Worm (Caenorhabditis elegans) whole organism, L4 larva: ENCODE measurements around the gene C35B1.3.

Experiments
- F26F4.8 ChIP-seq: fragments of 200-800 bp; sonication (Bioruptor generic); conservative IDR thresholded peaks from 2 replicates; pipeline ENCODE4 v1.3.6; 2022; ENCODE audit warnings: missing genetic modification characterization, missing compliant biosample characterization
- F37D6.2 ChIP-seq: sonication (generic microtip); optimal IDR thresholded peaks from 2 replicates; lab custom pipeline; 2016; ENCODE audit warnings: mild to moderate bottlenecking, missing genetic modification characterization, missing compliant biosample characterization
- R02D3.7 ChIP-seq: fragments of 150-350 bp; sonication (generic microtip); optimal IDR thresholded peaks from 3 replicates; lab custom pipeline; 2014; ENCODE audit warnings: missing biosample characterization, missing genetic modification characterization
- T26A8.4 ChIP-seq: fragments of 200-800 bp; sonication (Bioruptor generic); IDR thresholded peaks from 2 replicates; pipeline ENCODE4 v1.3.6; 2022; ENCODE audit warnings: missing genetic modification characterization, missing compliant biosample characterization
- Y5F2A.4 ChIP-seq: fragments of 200-800 bp; sonication (Bioruptor generic); optimal IDR thresholded peaks from 2 replicates; lab custom pipeline; 2018; ENCODE audit warnings: mild to moderate bottlenecking, missing genetic modification characterization, missing compliant biosample characterization
- ZK546.5 ChIP-seq, 2 experiments: sonication (generic microtip); optimal IDR thresholded peaks; 2 replicates each; lab custom pipeline; 2017; ENCODE audit warnings: missing biosample characterization in 2 of 2, missing genetic modification characterization in 2 of 2
- aly-2 ChIP-seq: sonication (generic microtip); optimal IDR thresholded peaks from 2 replicates; lab custom pipeline; 2018; ENCODE audit warnings: missing biosample characterization, missing genetic modification characterization
- ama-1 ChIP-seq: fragments of 150-350 bp; optimal IDR thresholded peaks from 2 replicates; lab custom pipeline; 2014; ENCODE audit warnings: inconsistent platforms, mixed read lengths
- ceh-20 ChIP-seq: fragments of 200-800 bp; sonication (Bioruptor generic); IDR thresholded peaks from 2 replicates; pipeline ENCODE4 v1.3.6; 2022; ENCODE audit warnings: missing genetic modification reagents, missing genetic modification characterization, missing compliant biosample characterization
- ceh-32 ChIP-seq: sonication (generic microtip); optimal IDR thresholded peaks from 2 replicates; lab custom pipeline; 2016; ENCODE audit warnings: mild to moderate bottlenecking, missing genetic modification characterization, missing compliant biosample characterization; ENCODE audit not compliant: poor library complexity
- ceh-44 ChIP-seq: fragments of 200-800 bp; sonication (Bioruptor generic); IDR thresholded peaks from 2 replicates; pipeline ENCODE4 v1.3.6; 2022; ENCODE audit warnings: missing genetic modification reagents, missing genetic modification characterization, missing compliant biosample characterization
- ces-1 ChIP-seq: fragments of 150-350 bp; sonication (generic microtip); optimal IDR thresholded peaks from 4 replicates; lab custom pipeline; 2014; ENCODE audit warnings: missing biosample characterization, missing genetic modification reagents, missing genetic modification characterization
- daf-19 ChIP-seq: fragments of 200-800 bp; sonication (Bioruptor generic); conservative IDR thresholded peaks from 2 replicates; pipeline ENCODE4 v1.3.6; 2022; ENCODE audit warnings: missing genetic modification characterization, missing compliant biosample characterization
- dmd-6 ChIP-seq: fragments of 200-800 bp; sonication (Bioruptor generic); IDR thresholded peaks from 2 replicates; pipeline ENCODE4 v1.3.6; 2022; ENCODE audit warnings: missing genetic modification reagents, missing genetic modification characterization, missing compliant biosample characterization
- dmd-9 ChIP-seq: fragments of 200-800 bp; sonication (Bioruptor generic); IDR thresholded peaks from 2 replicates; pipeline ENCODE4 v1.3.6; 2022; ENCODE audit warnings: missing genetic modification reagents, missing genetic modification characterization, missing compliant biosample characterization
- duxl-1 ChIP-seq: sonication (generic microtip); optimal IDR thresholded peaks from 2 replicates; lab custom pipeline; 2016; ENCODE audit warnings: mild to moderate bottlenecking, missing genetic modification characterization, moderate library complexity, missing compliant biosample characterization; ENCODE audit not compliant: poor library complexity
- egl-27 ChIP-seq: sonication (generic microtip); optimal IDR thresholded peaks from 3 replicates; lab custom pipeline; 2017; ENCODE audit warnings: missing biosample characterization, missing genetic modification reagents, missing genetic modification characterization
- egl-43 ChIP-seq: fragments of 200-800 bp; sonication (Bioruptor generic); IDR thresholded peaks from 2 replicates; pipeline ENCODE4 v1.3.6; 2022; ENCODE audit warnings: missing genetic modification reagents, missing genetic modification characterization, missing compliant biosample characterization
- fkh-10 ChIP-seq: fragments of 150-350 bp; optimal IDR thresholded peaks from 2 replicates; lab custom pipeline; 2014; ENCODE audit warnings: missing biosample characterization, missing genetic modification reagents, missing genetic modification characterization
- gei-8 ChIP-seq: fragments of 200-800 bp; sonication (Bioruptor generic); optimal IDR thresholded peaks from 2 replicates; lab custom pipeline; 2018; ENCODE audit warnings: mild to moderate bottlenecking, missing genetic modification characterization, missing compliant biosample characterization
- hlh-11 ChIP-seq: fragments of 200-800 bp; sonication (Bioruptor generic); optimal IDR thresholded peaks from 2 replicates; lab custom pipeline; 2018; ENCODE audit warnings: mild to moderate bottlenecking, missing genetic modification characterization, missing compliant biosample characterization
- hmg-1.1 ChIP-seq: fragments of 200-800 bp; sonication (Bioruptor generic); IDR thresholded peaks from 2 replicates; pipeline ENCODE4 v1.3.6; 2022; ENCODE audit warnings: missing genetic modification reagents, missing genetic modification characterization, missing compliant biosample characterization
- jun-1 ChIP-seq: fragments of 150-350 bp; optimal IDR thresholded peaks from 2 replicates; lab custom pipeline; 2014; ENCODE audit warnings: missing biosample characterization, missing genetic modification reagents, missing genetic modification characterization
- lim-7 ChIP-seq: fragments of 200-800 bp; sonication (Bioruptor generic); IDR thresholded peaks from 2 replicates; pipeline ENCODE4 v1.3.6; 2022; ENCODE audit warnings: missing genetic modification characterization, missing compliant biosample characterization
- lin-1 ChIP-seq: fragments of 200-800 bp; sonication (Bioruptor generic); IDR thresholded peaks from 2 replicates; pipeline ENCODE4 v1.3.6; 2022; ENCODE audit warnings: missing genetic modification reagents, missing genetic modification characterization, missing compliant biosample characterization
- lin-15B ChIP-seq: fragments of 150-350 bp; sonication (generic microtip); optimal IDR thresholded peaks from 3 replicates; lab custom pipeline; 2014; ENCODE audit warnings: missing biosample characterization, missing genetic modification characterization
- lin-39 ChIP-seq: fragments of 150-350 bp; optimal IDR thresholded peaks from 2 replicates; lab custom pipeline; 2014; ENCODE audit warnings: missing biosample characterization, missing genetic modification reagents, missing genetic modification characterization
- lir-3 ChIP-seq: sonication (generic microtip); optimal IDR thresholded peaks from 2 replicates; lab custom pipeline; 2016; ENCODE audit warnings: mild to moderate bottlenecking, missing genetic modification characterization, missing compliant biosample characterization
- lsy-2 ChIP-seq, 2 experiments: fragments of 150-350 bp in 1 of 2; sonication (generic microtip) in 1 of 2; optimal IDR thresholded peaks; 2 replicates each; lab custom pipeline; 2014 to 2017; ENCODE audit warnings: missing biosample characterization in 2 of 2, missing genetic modification characterization in 2 of 2
- madf-5 ChIP-seq, 2 experiments: fragments of 200-800 bp; sonication (Bioruptor generic); IDR thresholded peaks; 2 replicates each; pipeline ENCODE4 v1.3.6; 2022; ENCODE audit warnings: missing compliant biosample characterization in 2 of 2, missing genetic modification characterization in 2 of 2
- madf-9 ChIP-seq: fragments of 200-800 bp; sonication (Bioruptor generic); conservative IDR thresholded peaks from 2 replicates; pipeline ENCODE4 v1.3.6; 2022; ENCODE audit warnings: missing genetic modification reagents, missing genetic modification characterization, missing compliant biosample characterization
- mdt-29 ChIP-seq: fragments of 200-800 bp; sonication (Bioruptor generic); IDR thresholded peaks from 2 replicates; pipeline ENCODE4 v1.3.6; 2022; ENCODE audit warnings: missing genetic modification reagents, missing genetic modification characterization, missing compliant biosample characterization
- mep-1 ChIP-seq: fragments of 150-350 bp; sonication (generic microtip); optimal IDR thresholded peaks from 3 replicates; lab custom pipeline; 2014; ENCODE audit warnings: missing biosample characterization, missing genetic modification characterization
- nhr-10 ChIP-seq: fragments of 150-350 bp; optimal IDR thresholded peaks from 2 replicates; lab custom pipeline; 2014; ENCODE audit warnings: missing biosample characterization, missing genetic modification characterization
- nhr-102 ChIP-seq: sonication (generic microtip); optimal IDR thresholded peaks from 2 replicates; lab custom pipeline; 2016; ENCODE audit warnings: mild to moderate bottlenecking, missing genetic modification characterization, moderate library complexity, missing compliant biosample characterization
- nhr-11 ChIP-seq: fragments of 150-350 bp; optimal IDR thresholded peaks from 2 replicates; lab custom pipeline; 2014; ENCODE audit warnings: missing biosample characterization, missing genetic modification characterization
- nhr-111 ChIP-seq: fragments of 200-800 bp; sonication (Bioruptor generic); optimal IDR thresholded peaks from 2 replicates; lab custom pipeline; 2018; ENCODE audit warnings: mild to moderate bottlenecking, missing genetic modification characterization, missing compliant biosample characterization
- nhr-237 ChIP-seq: sonication (generic microtip); optimal IDR thresholded peaks from 2 replicates; lab custom pipeline; 2017; ENCODE audit warnings: missing biosample characterization, missing genetic modification characterization
- nhr-25 ChIP-seq: sonication (generic microtip); optimal IDR thresholded peaks from 2 replicates; lab custom pipeline; 2017; ENCODE audit warnings: missing genetic modification characterization, mild to moderate bottlenecking, missing compliant biosample characterization, antibody characterized with exemption, moderate library complexity, borderline replicate concordance; ENCODE audit not compliant: insufficient read depth
- nhr-42 ChIP-seq: fragments of 200-800 bp; sonication (Bioruptor generic); IDR thresholded peaks from 2 replicates; pipeline ENCODE4 v1.3.6; 2022; ENCODE audit warnings: missing genetic modification characterization, missing compliant biosample characterization
- nhr-48 ChIP-seq: sonication (generic microtip); optimal IDR thresholded peaks from 2 replicates; lab custom pipeline; 2016; ENCODE audit warnings: mild to moderate bottlenecking, missing genetic modification characterization, missing compliant biosample characterization
- nhr-6 ChIP-seq: fragments of 150-350 bp; optimal IDR thresholded peaks from 2 replicates; lab custom pipeline; 2014; ENCODE audit warnings: missing biosample characterization, missing genetic modification characterization
- nhr-77 ChIP-seq: fragments of 150-350 bp; optimal IDR thresholded peaks from 2 replicates; lab custom pipeline; 2014; ENCODE audit warnings: missing biosample characterization, missing genetic modification characterization
- rbr-2 ChIP-seq: sonication (generic microtip); optimal IDR thresholded peaks from 2 replicates; lab custom pipeline; 2016; ENCODE audit warnings: missing genotype, missing genetic modification characterization, missing compliant biosample characterization
- saeg-2 ChIP-seq: fragments of 200-800 bp; sonication (Bioruptor generic); IDR thresholded peaks from 2 replicates; pipeline ENCODE4 v1.3.6; 2022; ENCODE audit warnings: missing genetic modification reagents, missing genetic modification characterization, missing compliant biosample characterization
- sdz-12 ChIP-seq: fragments of 200-800 bp; sonication (Bioruptor generic); optimal IDR thresholded peaks from 2 replicates; lab custom pipeline; 2018; ENCODE audit warnings: mild to moderate bottlenecking, missing genetic modification characterization, missing compliant biosample characterization
- snpc-4 ChIP-seq: fragments of 150-350 bp; optimal IDR thresholded peaks from 2 replicates; lab custom pipeline; 2014; ENCODE audit warnings: missing biosample characterization, missing genetic modification characterization
- tra-1 ChIP-seq: fragments of 200-800 bp; sonication (Bioruptor generic); IDR thresholded peaks from 2 replicates; pipeline ENCODE4 v1.3.6; 2022; ENCODE audit warnings: missing genetic modification reagents, missing genetic modification characterization, missing compliant biosample characterization
- zfp-3 ChIP-seq: fragments of 200-800 bp; sonication (Bioruptor generic); conservative IDR thresholded peaks from 2 replicates; pipeline ENCODE4 v1.3.6; 2022; ENCODE audit warnings: missing genetic modification reagents, missing genetic modification characterization, missing compliant biosample characterization
- zip-11 ChIP-seq: fragments of 200-800 bp; sonication (Bioruptor generic); IDR thresholded peaks from 2 replicates; pipeline ENCODE4 v1.3.6; 2022; ENCODE audit warnings: missing genetic modification characterization, missing compliant biosample characterization
- zip-2 ChIP-seq: fragments of 150-350 bp; optimal IDR thresholded peaks from 2 replicates; lab custom pipeline; 2014; ENCODE audit warnings: missing biosample characterization, missing genetic modification characterization
- ztf-7 ChIP-seq: fragments of 150-350 bp; optimal IDR thresholded peaks from 2 replicates; lab custom pipeline; 2014; ENCODE audit warnings: missing biosample characterization, missing genetic modification characterization

C35B1.3 gene

DNA sequence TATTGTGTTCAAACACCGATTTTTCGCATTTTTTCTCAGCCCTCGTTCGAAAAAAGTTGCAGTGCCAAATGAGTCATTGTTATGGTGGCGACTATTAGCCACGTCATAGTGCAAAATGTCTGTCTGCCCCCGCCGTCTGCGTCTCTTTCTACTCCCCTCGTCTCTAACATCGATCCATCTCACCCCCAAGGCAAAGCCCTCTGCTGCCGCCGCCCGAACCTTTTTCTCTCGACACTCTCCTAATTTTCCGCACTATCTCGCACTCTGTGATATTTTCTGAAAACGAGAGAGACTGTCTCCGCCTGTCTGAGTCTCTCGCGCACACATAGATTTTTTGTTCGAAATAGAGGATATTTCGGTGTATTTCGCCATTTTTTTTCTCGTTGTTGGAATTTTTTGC is 12.1 kb downstream of the C35B1.3 start (continued):
- TF ChIP-seq nhr-11 (tag; lab: Kevin White, UChicago), result peak; percentile 10
- no peak for TF ChIP-seq gei-8
- no peak for TF ChIP-seq lin-1 (GFP tag; lab: Robert Waterston, UW)
- peak; percentile 33 for TF ChIP-seq nhr-102
- TF ChIP-seq jun-1 (tag; lab: Kevin White, UChicago), result no peak
- no peak for TF ChIP-seq ces-1 (GFP tag; lab: Kevin White, UChicago)
- no peak for TF ChIP-seq nhr-111
- TF ChIP-seq nhr-77, result peak; percentile 12
- peak; percentile 63; the same call in 1 of the 2 replicates for TF ChIP-seq ceh-20 (GFP tag; lab: Robert Waterston, UW)
- no peak for TF ChIP-seq nhr-25 (tag; lab: Kevin White, UChicago)
- TF ChIP-seq sdz-12 (GFP tag; lab: Kevin White, UChicago), result no peak
- TF ChIP-seq lsy-2 (tag; optimal IDR thresholded peaks at IDR 0.05; lab: Kevin White, UChicago), result peak in 1 of 2 experiments; percentile 69
- TF ChIP-seq mdt-29, result no peak
- TF ChIP-seq madf-5 (GFP tag; IDR thresholded peaks at IDR 0.05; lab: Robert Waterston, UW), result no peak
- no peak for TF ChIP-seq lin-15B
- TF ChIP-seq egl-27, result no peak
- TF ChIP-seq mep-1 (tag; lab: Kevin White, UChicago), result peak; percentile 75
- TF ChIP-seq Y5F2A.4 (GFP tag; lab: Kevin White, UChicago), result no peak
- TF ChIP-seq nhr-10 (tag; lab: Kevin White, UChicago), result no peak
- peak; percentile 90 for TF ChIP-seq hlh-11 (tag; lab: Kevin White, UChicago)
- peak; percentile 46; the same call in 1 of the 2 replicates for TF ChIP-seq egl-43
- peak; percentile 53 for TF ChIP-seq F37D6.2 (tag; lab: Kevin White, UChicago)
- no peak for TF ChIP-seq ztf-7 (tag; lab: Kevin White, UChicago)
- TF ChIP-seq daf-19 (GFP tag; lab: Robert Waterston, UW), result no peak
- peak; percentile 92 for TF ChIP-seq hmg-1.1 (GFP tag; lab: Robert Waterston, UW)
- no peak for TF ChIP-seq zip-11
- TF ChIP-seq lin-39 (tag; lab: Kevin White, UChicago), result no peak
- TF ChIP-seq aly-2, result no peak
- TF ChIP-seq snpc-4, result no peak
- TF ChIP-seq fkh-10 (GFP tag; lab: Kevin White, UChicago), result no peak
- TF ChIP-seq T26A8.4, result peak; percentile 53; the same call in 1 of the 2 replicates
- no peak for TF ChIP-seq ceh-44 (GFP tag; lab: Robert Waterston, UW)
- TF ChIP-seq tra-1 (GFP tag; lab: Robert Waterston, UW), result peak; percentile 62; the same call in 1 of the 2 replicates
- peak; percentile 17 for TF ChIP-seq ama-1 (lab: Kevin White, UChicago)
- TF ChIP-seq rbr-2 (tag; lab: Kevin White, UChicago), result peak; percentile 79
- no peak for TF ChIP-seq ceh-32 (tag; lab: Kevin White, UChicago)
- peak; percentile 68 for TF ChIP-seq nhr-48 (tag; lab: Kevin White, UChicago)
- TF ChIP-seq nhr-42 (GFP tag; lab: Robert Waterston, UW), result no peak
- no peak for TF ChIP-seq F26F4.8 (GFP tag; lab: Robert Waterston, UW)
- 0 out of 2 replicates have a peak, but pooled peaks have one; percentile 14 for TF ChIP-seq madf-9
- no peak for TF ChIP-seq zip-2 (tag; lab: Kevin White, UChicago)
- peak; percentile 18 for TF ChIP-seq nhr-6 (tag; lab: Kevin White, UChicago)
- no peak for TF ChIP-seq lir-3 (tag; lab: Kevin White, UChicago)
- no peak for TF ChIP-seq lim-7
- no peak for TF ChIP-seq R02D3.7 (tag; lab: Kevin White, UChicago)
- TF ChIP-seq dmd-6, result peak; percentile 75
- TF ChIP-seq zfp-3 (GFP tag; lab: Robert Waterston, UW), result no peak
- TF ChIP-seq duxl-1 (tag; lab: Kevin White, UChicago), result peak; percentile 57
- no peak for TF ChIP-seq dmd-9 (GFP tag; lab: Robert Waterston, UW)
- TF ChIP-seq nhr-237 (tag; lab: Kevin White, UChicago), result no peak
- no peak for TF ChIP-seq saeg-2 (GFP tag; lab: Robert Waterston, UW)
- TF ChIP-seq ZK546.5 (tag; optimal IDR thresholded peaks at IDR 0.05; lab: Kevin White, UChicago), result no peak
